Fruit fly (Drosophila melanogaster): Measurements from ENCODE around the gene CG14053.

dm6 chrX:2172420-2172827, 21.3 kb downstream of the CG14053 start, which contains the start of gene ND-B14.5A:
- no peak for TF ChIP-seq CG8478 (optimal IDR thresholded peaks at IDR 0.05)
- no peak for TF ChIP-seq CTCF (optimal IDR thresholded peaks at IDR 0.05)

Measured in S2 (cell line).